Worm (Caenorhabditis elegans) whole organism, L4 larva: Measurements from ENCODE around the gene fil-1.
A peak's percentile ranks its signal among the peaks of the same experiment; 100 is the strongest.

ENCODE experiments used
- D1046.2 ChIP-seq: fragments of 200-800 bp; sonication (Bioruptor generic); IDR thresholded peaks from 2 replicates; pipeline ENCODE4 v1.3.6; 2022; ENCODE audit warnings: missing genetic modification characterization, missing compliant biosample characterization
- F10B5.3 ChIP-seq: sonication (generic microtip); optimal IDR thresholded peaks from 2 replicates; lab custom pipeline; 2016; ENCODE audit warnings: mild to moderate bottlenecking, missing genetic modification characterization, missing compliant biosample characterization
- F26F4.8 ChIP-seq: fragments of 200-800 bp; sonication (Bioruptor generic); conservative IDR thresholded peaks from 2 replicates; pipeline ENCODE4 v1.3.6; 2022; ENCODE audit warnings: missing genetic modification characterization, missing compliant biosample characterization
- F44E2.7 ChIP-seq: fragments of 200-800 bp; sonication (Bioruptor generic); IDR thresholded peaks from 2 replicates; pipeline ENCODE4 v2.1.2; 2022; ENCODE audit warnings: missing genetic modification characterization, missing compliant biosample characterization
- T20F7.1 ChIP-seq: fragments of 200-800 bp; sonication (Bioruptor generic); optimal IDR thresholded peaks from 2 replicates; lab custom pipeline; 2018; ENCODE audit warnings: mild to moderate bottlenecking, missing genetic modification characterization, missing compliant biosample characterization
- T26A8.4 ChIP-seq: fragments of 200-800 bp; sonication (Bioruptor generic); IDR thresholded peaks from 2 replicates; pipeline ENCODE4 v1.3.6; 2022; ENCODE audit warnings: missing genetic modification characterization, missing compliant biosample characterization
- Y105C5A.15 ChIP-seq: fragments of 200-800 bp; sonication (Bioruptor generic); IDR thresholded peaks from 2 replicates; pipeline ENCODE4 v1.3.6; 2022; ENCODE audit warnings: missing genetic modification characterization, missing compliant biosample characterization
- Y5F2A.4 ChIP-seq: fragments of 200-800 bp; sonication (Bioruptor generic); optimal IDR thresholded peaks from 2 replicates; lab custom pipeline; 2018; ENCODE audit warnings: mild to moderate bottlenecking, missing genetic modification characterization, missing compliant biosample characterization
- Y75B8A.6 ChIP-seq: fragments of 200-800 bp; sonication (Bioruptor generic); IDR thresholded peaks from 2 replicates; pipeline ENCODE4 v1.3.6; 2022; ENCODE audit warnings: missing genetic modification reagents, missing genetic modification characterization, missing compliant biosample characterization
- aly-2 ChIP-seq: sonication (generic microtip); optimal IDR thresholded peaks from 2 replicates; lab custom pipeline; 2018; ENCODE audit warnings: missing biosample characterization, missing genetic modification characterization
- ama-1 ChIP-seq: fragments of 150-350 bp; optimal IDR thresholded peaks from 2 replicates; lab custom pipeline; 2014; ENCODE audit warnings: inconsistent platforms, mixed read lengths
- arid-1 ChIP-seq: fragments of 200-800 bp; sonication (Bioruptor generic); conservative IDR thresholded peaks from 2 replicates; pipeline ENCODE4 v1.3.6; 2022; ENCODE audit warnings: missing genetic modification reagents, missing genetic modification characterization, missing compliant biosample characterization
- ceh-20 ChIP-seq: fragments of 200-800 bp; sonication (Bioruptor generic); IDR thresholded peaks from 2 replicates; pipeline ENCODE4 v1.3.6; 2022; ENCODE audit warnings: missing genetic modification reagents, missing genetic modification characterization, missing compliant biosample characterization
- ceh-28 ChIP-seq: fragments of 150-350 bp; optimal IDR thresholded peaks from 2 replicates; lab custom pipeline; 2014; ENCODE audit warnings: missing biosample characterization, missing genetic modification reagents, missing genetic modification characterization
- ceh-82 ChIP-seq: sonication (generic microtip); optimal IDR thresholded peaks from 2 replicates; lab custom pipeline; 2017; ENCODE audit warnings: missing biosample characterization, missing genetic modification characterization
- ces-1 ChIP-seq: fragments of 150-350 bp; sonication (generic microtip); optimal IDR thresholded peaks from 4 replicates; lab custom pipeline; 2014; ENCODE audit warnings: missing biosample characterization, missing genetic modification reagents, missing genetic modification characterization
- daf-12 ChIP-seq: fragments of 150-350 bp; optimal IDR thresholded peaks from 2 replicates; lab custom pipeline; 2014; ENCODE audit warnings: missing biosample characterization, missing genetic modification reagents, missing genetic modification characterization
- daf-19 ChIP-seq: fragments of 200-800 bp; sonication (Bioruptor generic); conservative IDR thresholded peaks from 2 replicates; pipeline ENCODE4 v1.3.6; 2022; ENCODE audit warnings: missing genetic modification characterization, missing compliant biosample characterization
- dmd-8 ChIP-seq: fragments of 200-800 bp; sonication (Bioruptor generic); IDR thresholded peaks from 2 replicates; pipeline ENCODE4 v1.3.6; 2022; ENCODE audit warnings: missing genetic modification characterization, missing compliant biosample characterization
- dmd-9 ChIP-seq: fragments of 200-800 bp; sonication (Bioruptor generic); IDR thresholded peaks from 2 replicates; pipeline ENCODE4 v1.3.6; 2022; ENCODE audit warnings: missing genetic modification reagents, missing genetic modification characterization, missing compliant biosample characterization
- dpl-1 ChIP-seq: fragments of 150-350 bp; optimal IDR thresholded peaks from 2 replicates; lab custom pipeline; 2014; ENCODE audit warnings: missing biosample characterization, missing genetic modification reagents, missing genetic modification characterization
- duxl-1 ChIP-seq: sonication (generic microtip); optimal IDR thresholded peaks from 2 replicates; lab custom pipeline; 2016; ENCODE audit warnings: mild to moderate bottlenecking, missing genetic modification characterization, moderate library complexity, missing compliant biosample characterization; ENCODE audit not compliant: poor library complexity
- fkh-10 ChIP-seq: fragments of 150-350 bp; optimal IDR thresholded peaks from 2 replicates; lab custom pipeline; 2014; ENCODE audit warnings: missing biosample characterization, missing genetic modification reagents, missing genetic modification characterization
- fos-1 ChIP-seq: fragments of 150-350 bp; optimal IDR thresholded peaks from 2 replicates; lab custom pipeline; 2014; ENCODE audit warnings: missing biosample characterization, missing genetic modification characterization
- gei-8 ChIP-seq: fragments of 200-800 bp; sonication (Bioruptor generic); optimal IDR thresholded peaks from 2 replicates; lab custom pipeline; 2018; ENCODE audit warnings: mild to moderate bottlenecking, missing genetic modification characterization, missing compliant biosample characterization
- hmg-1.1 ChIP-seq: fragments of 200-800 bp; sonication (Bioruptor generic); IDR thresholded peaks from 2 replicates; pipeline ENCODE4 v1.3.6; 2022; ENCODE audit warnings: missing genetic modification reagents, missing genetic modification characterization, missing compliant biosample characterization
- lin-13 ChIP-seq: fragments of 150-350 bp; optimal IDR thresholded peaks from 2 replicates; lab custom pipeline; 2014; ENCODE audit warnings: missing biosample characterization, missing genetic modification reagents, missing genetic modification characterization
- lin-15B ChIP-seq: fragments of 150-350 bp; sonication (generic microtip); optimal IDR thresholded peaks from 3 replicates; lab custom pipeline; 2014; ENCODE audit warnings: missing biosample characterization, missing genetic modification characterization
- lir-3 ChIP-seq: sonication (generic microtip); optimal IDR thresholded peaks from 2 replicates; lab custom pipeline; 2016; ENCODE audit warnings: mild to moderate bottlenecking, missing genetic modification characterization, missing compliant biosample characterization
- madf-5 ChIP-seq, 2 experiments: fragments of 200-800 bp; sonication (Bioruptor generic); IDR thresholded peaks; 2 replicates each; pipeline ENCODE4 v1.3.6; 2022; ENCODE audit warnings: missing compliant biosample characterization in 2 of 2, missing genetic modification characterization in 2 of 2
- mdl-1 ChIP-seq, 2 experiments: fragments of 150-350 bp in 1 of 2; sonication (generic microtip) in 1 of 2; optimal IDR thresholded peaks; 2 replicates each; lab custom pipeline; 2014 to 2017; ENCODE audit warnings: missing biosample characterization in 2 of 2, missing genetic modification characterization in 2 of 2
- mep-1 ChIP-seq: fragments of 150-350 bp; sonication (generic microtip); optimal IDR thresholded peaks from 3 replicates; lab custom pipeline; 2014; ENCODE audit warnings: missing biosample characterization, missing genetic modification characterization
- nhr-102 ChIP-seq: sonication (generic microtip); optimal IDR thresholded peaks from 2 replicates; lab custom pipeline; 2016; ENCODE audit warnings: mild to moderate bottlenecking, missing genetic modification characterization, moderate library complexity, missing compliant biosample characterization
- nhr-111 ChIP-seq: fragments of 200-800 bp; sonication (Bioruptor generic); optimal IDR thresholded peaks from 2 replicates; lab custom pipeline; 2018; ENCODE audit warnings: mild to moderate bottlenecking, missing genetic modification characterization, missing compliant biosample characterization
- nhr-237 ChIP-seq: sonication (generic microtip); optimal IDR thresholded peaks from 2 replicates; lab custom pipeline; 2017; ENCODE audit warnings: missing biosample characterization, missing genetic modification characterization
- nhr-41 ChIP-seq: fragments of 200-800 bp; sonication (Bioruptor generic); IDR thresholded peaks from 2 replicates; pipeline ENCODE4 v1.3.6; 2022; ENCODE audit warnings: missing genetic modification reagents, missing genetic modification characterization, missing compliant biosample characterization
- nhr-48 ChIP-seq: sonication (generic microtip); optimal IDR thresholded peaks from 2 replicates; lab custom pipeline; 2016; ENCODE audit warnings: mild to moderate bottlenecking, missing genetic modification characterization, missing compliant biosample characterization
- nhr-6 ChIP-seq: fragments of 150-350 bp; optimal IDR thresholded peaks from 2 replicates; lab custom pipeline; 2014; ENCODE audit warnings: missing biosample characterization, missing genetic modification characterization
- nhr-77 ChIP-seq: fragments of 150-350 bp; optimal IDR thresholded peaks from 2 replicates; lab custom pipeline; 2014; ENCODE audit warnings: missing biosample characterization, missing genetic modification characterization
- pha-4 ChIP-seq, 2 experiments: fragments of 150-350 bp in 1 of 2; fragments of 200-800 bp in 1 of 2; sonication (Bioruptor generic) in 1 of 2; IDR thresholded peaks in 1 of 2; optimal IDR thresholded peaks in 1 of 2; 2 replicates each; pipeline versions ENCODE4 v1.3.6 to Lab custom; 2014 to 2022; ENCODE audit warnings: missing genetic modification characterization in 2 of 2, missing genetic modification reagents in 2 of 2, missing biosample characterization in 1 of 2, missing compliant biosample characterization in 1 of 2
- pqm-1 ChIP-seq: sonication (generic microtip); optimal IDR thresholded peaks from 2 replicates; lab custom pipeline; 2017; ENCODE audit warnings: missing biosample characterization, missing genetic modification characterization
- saeg-2 ChIP-seq: fragments of 200-800 bp; sonication (Bioruptor generic); IDR thresholded peaks from 2 replicates; pipeline ENCODE4 v1.3.6; 2022; ENCODE audit warnings: missing genetic modification reagents, missing genetic modification characterization, missing compliant biosample characterization
- sdz-12 ChIP-seq: fragments of 200-800 bp; sonication (Bioruptor generic); optimal IDR thresholded peaks from 2 replicates; lab custom pipeline; 2018; ENCODE audit warnings: mild to moderate bottlenecking, missing genetic modification characterization, missing compliant biosample characterization
- snpc-1.2 ChIP-seq: fragments of 200-800 bp; sonication (Bioruptor generic); IDR thresholded peaks from 2 replicates; pipeline ENCODE4 v1.3.6; 2022; ENCODE audit warnings: missing genetic modification reagents, missing genetic modification characterization, missing compliant biosample characterization
- snpc-4 ChIP-seq: fragments of 150-350 bp; optimal IDR thresholded peaks from 2 replicates; lab custom pipeline; 2014; ENCODE audit warnings: missing biosample characterization, missing genetic modification characterization
- tag-97 ChIP-seq: fragments of 200-800 bp; sonication (Bioruptor generic); IDR thresholded peaks from 2 replicates; pipeline ENCODE4 v1.3.6; 2022; ENCODE audit warnings: missing genetic modification characterization, missing compliant biosample characterization
- tra-1 ChIP-seq: fragments of 200-800 bp; sonication (Bioruptor generic); IDR thresholded peaks from 2 replicates; pipeline ENCODE4 v1.3.6; 2022; ENCODE audit warnings: missing genetic modification reagents, missing genetic modification characterization, missing compliant biosample characterization
- unc-39 ChIP-seq: sonication (generic microtip); optimal IDR thresholded peaks from 2 replicates; lab custom pipeline; 2017; ENCODE audit warnings: missing biosample characterization, missing genetic modification characterization
- unc-62 ChIP-seq, 3 experiments: fragments of 150-350 bp in 1 of 3; sonication (generic microtip); optimal IDR thresholded peaks in 2 of 3; peaks in 1 of 3; 1 replicate in 1 of 3; 2 replicates in 2 of 3; lab custom pipeline; 2014 to 2017; ENCODE audit warnings: missing biosample characterization in 3 of 3, missing genetic modification characterization in 3 of 3, missing genetic modification reagents in 3 of 3, missing genotype in 1 of 3
- zfp-2 ChIP-seq: sonication (generic microtip); optimal IDR thresholded peaks from 2 replicates; lab custom pipeline; 2016; ENCODE audit warnings: mild to moderate bottlenecking, missing genetic modification characterization, missing compliant biosample characterization
- zip-2 ChIP-seq: fragments of 150-350 bp; optimal IDR thresholded peaks from 2 replicates; lab custom pipeline; 2014; ENCODE audit warnings: missing biosample characterization, missing genetic modification characterization

fil-1 gene

ce11 chrV:15002184-15002690, 8.6 kb downstream of the fil-1 start, which contains the start of the genes fib-1 and mut-15 (continued):
- no peak for TF ChIP-seq tag-97 (GFP tag; lab: Robert Waterston, UW)
- TF ChIP-seq mdl-1 (tag; optimal IDR thresholded peaks at IDR 0.05; lab: Kevin White, UChicago) = peak in 1 of 2 experiments; percentile 28
- no peak for TF ChIP-seq ceh-82 (tag; lab: Kevin White, UChicago)
- TF ChIP-seq nhr-48 (tag; lab: Kevin White, UChicago) = peak; percentile 44
- peak; percentile 69 for TF ChIP-seq zfp-2
- TF ChIP-seq arid-1 (GFP tag; lab: Robert Waterston, UW) = 0 out of 2 replicates have a peak, but pooled peaks have one; percentile 55
- no peak for TF ChIP-seq dmd-8 (GFP tag; lab: Robert Waterston, UW)
- TF ChIP-seq daf-19 (GFP tag; lab: Robert Waterston, UW) = peak; percentile 58; the same call in 1 of the 2 replicates
- TF ChIP-seq snpc-1.2 (GFP tag; lab: Robert Waterston, UW) = no peak
- TF ChIP-seq F44E2.7 = no peak
- TF ChIP-seq dmd-9 = peak; percentile 78; the same call in 1 of the 2 replicates
- no peak for TF ChIP-seq Y105C5A.15
- TF ChIP-seq nhr-111 (GFP tag; lab: Kevin White, UChicago) = no peak
- peak; percentile 67 for TF ChIP-seq tra-1
- no peak for TF ChIP-seq daf-12 (tag; lab: Kevin White, UChicago)
- peak; percentile 86 for TF ChIP-seq fkh-10 (GFP tag; lab: Kevin White, UChicago)
- no peak for TF ChIP-seq snpc-4 (tag; lab: Kevin White, UChicago)
- TF ChIP-seq fos-1 (tag; lab: Kevin White, UChicago) = no peak
- TF ChIP-seq hmg-1.1 (GFP tag; lab: Robert Waterston, UW) = peak; percentile 86
- TF ChIP-seq Y5F2A.4 = no peak
- no peak for TF ChIP-seq saeg-2 (GFP tag; lab: Robert Waterston, UW)
- TF ChIP-seq gei-8 = no peak
- peak; percentile 71 for TF ChIP-seq ceh-28 (tag; lab: Kevin White, UChicago)
- no peak for TF ChIP-seq unc-39 (tag; lab: Kevin White, UChicago)
- peak; percentile 91 for TF ChIP-seq T20F7.1 (GFP tag; lab: Kevin White, UChicago)
- peak; percentile 86 for TF ChIP-seq lin-13 (GFP tag; lab: Kevin White, UChicago)
- TF ChIP-seq mep-1 (tag; lab: Kevin White, UChicago) = peak; percentile 96
- TF ChIP-seq lin-15B (tag; lab: Kevin White, UChicago) = peak; percentile 76
- peak; percentile 81 for TF ChIP-seq dpl-1 (GFP tag; lab: Kevin White, UChicago)
- TF ChIP-seq nhr-237 = no peak
- TF ChIP-seq F26F4.8 = no peak
- TF ChIP-seq nhr-6 = peak; percentile 95
- TF ChIP-seq Y75B8A.6 = no peak
- TF ChIP-seq T26A8.4 = peak; percentile 71; the same call in 1 of the 2 replicates
- no peak for TF ChIP-seq F10B5.3 (tag; lab: Kevin White, UChicago)
- no peak for TF ChIP-seq pqm-1 (tag; lab: Kevin White, UChicago)
- no peak for TF ChIP-seq lir-3 (tag; lab: Kevin White, UChicago)
- TF ChIP-seq duxl-1 (tag; lab: Kevin White, UChicago) = peak; percentile 62
- TF ChIP-seq nhr-102 (tag; lab: Kevin White, UChicago) = peak; percentile 80
- TF ChIP-seq ama-1 (lab: Kevin White, UChicago) = no peak
- TF ChIP-seq nhr-41 (GFP tag; lab: Robert Waterston, UW) = no peak
- TF ChIP-seq sdz-12 (GFP tag; lab: Kevin White, UChicago) = no peak
- TF ChIP-seq ceh-20 = peak; percentile 86
- TF ChIP-seq unc-62 (GFP tag; optimal IDR thresholded peaks at IDR 0.05 in 1 of 2; lab: Kevin White, UChicago) = peak in 1 of 2 experiments; percentile 99
- no peak for TF ChIP-seq unc-62 (tag; optimal IDR thresholded peaks at IDR 0.05; lab: Kevin White, UChicago)
- peak; percentile 94 for TF ChIP-seq nhr-77 (tag; lab: Kevin White, UChicago)
- no peak for TF ChIP-seq ces-1 (GFP tag; lab: Kevin White, UChicago)
- TF ChIP-seq D1046.2 (GFP tag; lab: Robert Waterston, UW) = no peak
- TF ChIP-seq madf-5 (GFP tag; IDR thresholded peaks at IDR 0.05; lab: Robert Waterston, UW) = no peak
- TF ChIP-seq aly-2 (tag; lab: Kevin White, UChicago) = no peak
- TF ChIP-seq zip-2 (tag; lab: Kevin White, UChicago) = no peak
- TF ChIP-seq pha-4 (GFP tag; IDR thresholded peaks at IDR 0.05; lab: Robert Waterston, UW) = peak; percentile 63; the same call in 1 of the 2 replicates
- TF ChIP-seq pha-4 (tag; optimal IDR thresholded peaks at IDR 0.05; lab: Kevin White, UChicago) = peak; percentile 27
